Fruit fly (Drosophila melanogaster) whole organism, prepupa: ENCODE data around the gene CG13994.

Experiments
- Blimp-1 ChIP-seq: fragments of 200-800 bp; sonication (Bioruptor generic); optimal IDR thresholded peaks from 3 replicates; lab custom pipeline; 2017; ENCODE audit warnings: missing biosample characterization, missing genetic modification characterization, mild to moderate bottlenecking, moderate library complexity, missing genetic modification reagents
- CG10631 ChIP-seq: fragments of 200-800 bp; sonication (Bioruptor generic); optimal IDR thresholded peaks from 2 replicates; lab custom pipeline; 2016; ENCODE audit warnings: missing biosample characterization, missing genetic modification characterization
- CG11902 ChIP-seq: fragments of 200-800 bp; sonication (Bioruptor generic); optimal IDR thresholded peaks from 3 replicates; lab custom pipeline; 2016; ENCODE audit warnings: missing biosample characterization, missing genetic modification characterization
- CG1621 ChIP-seq: fragments of 200-800 bp; sonication (Bioruptor generic); optimal IDR thresholded peaks from 3 replicates; lab custom pipeline; 2018; ENCODE audit warnings: missing biosample characterization, mild to moderate bottlenecking, missing genetic modification characterization
- CG3032 ChIP-seq: fragments of 200-800 bp; optimal IDR thresholded peaks from 2 replicates; lab custom pipeline; 2019; ENCODE audit warnings: missing biosample characterization, mild to moderate bottlenecking, missing genetic modification characterization, moderate library complexity
- CG31627 ChIP-seq: fragments of 200-800 bp; sonication (Bioruptor generic); optimal IDR thresholded peaks from 3 replicates; lab custom pipeline; 2016; ENCODE audit warnings: missing biosample characterization, missing genetic modification characterization
- CG34406 ChIP-seq: fragments of 200-800 bp; sonication (Bioruptor generic); optimal IDR thresholded peaks from 3 replicates; lab custom pipeline; 2016; ENCODE audit warnings: missing biosample characterization, missing genetic modification characterization
- CG6163 ChIP-seq: fragments of 200-800 bp; sonication (Bioruptor generic); IDR thresholded peaks from 3 replicates; pipeline ENCODE4 v1.3.6; 2022; ENCODE audit warnings: missing biosample characterization, missing genetic modification characterization
- CG6792 ChIP-seq: fragments of 200-800 bp; sonication (Bioruptor generic); optimal IDR thresholded peaks from 3 replicates; lab custom pipeline; 2016; ENCODE audit warnings: missing biosample characterization, missing genetic modification characterization
- CG6808 ChIP-seq: fragments of 200-800 bp; sonication (Bioruptor generic); optimal IDR thresholded peaks from 3 replicates; lab custom pipeline; 2017; ENCODE audit warnings: missing biosample characterization, missing genetic modification characterization, mild to moderate bottlenecking, moderate library complexity, missing genetic modification reagents
- CG7368 ChIP-seq: fragments of 200-800 bp; sonication (Bioruptor generic); optimal IDR thresholded peaks from 3 replicates; lab custom pipeline; 2016; ENCODE audit warnings: missing biosample characterization, missing genetic modification characterization
- CG8119 ChIP-seq: fragments of 200-800 bp; sonication (Bioruptor generic); IDR thresholded peaks from 3 replicates; pipeline ENCODE4 v1.3.6; 2022; ENCODE audit warnings: missing biosample characterization, missing genetic modification characterization
- CG8319 ChIP-seq: fragments of 200-800 bp; sonication (Bioruptor generic); optimal IDR thresholded peaks from 3 replicates; lab custom pipeline; 2016; ENCODE audit warnings: missing biosample characterization, missing genetic modification characterization
- CG8632 ChIP-seq: fragments of 200-800 bp; sonication (Bioruptor generic); optimal IDR thresholded peaks from 3 replicates; lab custom pipeline; 2016; ENCODE audit warnings: missing biosample characterization, missing genetic modification characterization
- Eip75B ChIP-seq: fragments of 200-800 bp; sonication (Bioruptor generic); optimal IDR thresholded peaks from 3 replicates; lab custom pipeline; 2016; ENCODE audit warnings: missing biosample characterization, missing genetic modification characterization
- Eip78C ChIP-seq: fragments of 200-800 bp; sonication (Bioruptor generic); peaks from one replicate; lab custom pipeline; 2016; ENCODE audit warnings: missing biosample characterization, missing genetic modification characterization
- Eip93F ChIP-seq: fragments of 200-800 bp; sonication (Bioruptor generic); optimal IDR thresholded peaks from 2 replicates; lab custom pipeline; 2016; ENCODE audit warnings: missing biosample characterization, mild to moderate bottlenecking, missing genetic modification characterization
- Ets21C ChIP-seq: fragments of 200-800 bp; sonication (Bioruptor generic); optimal IDR thresholded peaks from 3 replicates; lab custom pipeline; 2016; ENCODE audit warnings: missing biosample characterization, missing genetic modification characterization
- Hr38 ChIP-seq: sonication (Bioruptor generic); optimal IDR thresholded peaks from 2 replicates; lab custom pipeline; 2016; ENCODE audit warnings: missing biosample characterization, missing genetic modification characterization
- Hr39 ChIP-seq: fragments of 200-800 bp; sonication (Bioruptor generic); optimal IDR thresholded peaks from 2 replicates; lab custom pipeline; 2016; ENCODE audit warnings: missing biosample characterization, missing genetic modification characterization
- Hr4 ChIP-seq: fragments of 200-800 bp; sonication (Bioruptor generic); optimal IDR thresholded peaks from 3 replicates; lab custom pipeline; 2016; ENCODE audit warnings: missing biosample characterization, missing genetic modification characterization
- Lpt ChIP-seq: fragments of 200-800 bp; sonication (Bioruptor generic); optimal IDR thresholded peaks from 3 replicates; lab custom pipeline; 2016; ENCODE audit warnings: missing biosample characterization, missing genetic modification characterization
- Met ChIP-seq: fragments of 200-800 bp; sonication (Bioruptor generic); optimal IDR thresholded peaks from 3 replicates; lab custom pipeline; 2016; ENCODE audit warnings: missing biosample characterization, missing genetic modification characterization
- Smox ChIP-seq: fragments of 200-800 bp; sonication (Bioruptor generic); optimal IDR thresholded peaks from 3 replicates; lab custom pipeline; 2016; ENCODE audit warnings: missing biosample characterization, missing genetic modification characterization
- Sox102F ChIP-seq: fragments of 200-800 bp; sonication (Bioruptor generic); optimal IDR thresholded peaks from 2 replicates; lab custom pipeline; 2016; ENCODE audit warnings: missing biosample characterization, mild to moderate bottlenecking, missing genetic modification characterization
- Sox14 ChIP-seq: fragments of 200-800 bp; sonication (Bioruptor generic); optimal IDR thresholded peaks from 3 replicates; lab custom pipeline; 2016; ENCODE audit warnings: missing biosample characterization, missing genetic modification characterization
- acj6 ChIP-seq: fragments of 200-800 bp; sonication (Bioruptor generic); optimal IDR thresholded peaks from 3 replicates; lab custom pipeline; 2016; ENCODE audit warnings: missing biosample characterization, missing genetic modification characterization
- dsx ChIP-seq: fragments of 200-800 bp; optimal IDR thresholded peaks from 3 replicates; lab custom pipeline; 2019; ENCODE audit warnings: missing biosample characterization, mild to moderate bottlenecking, missing genetic modification characterization, moderate library complexity; ENCODE audit not compliant: poor library complexity, severe bottlenecking
- eg ChIP-seq: fragments of 200-800 bp; sonication (Bioruptor generic); IDR thresholded peaks from 3 replicates; pipeline ENCODE4 v1.3.6; 2022; ENCODE audit warnings: missing biosample characterization, missing genetic modification characterization
- esn ChIP-seq: fragments of 200-800 bp; sonication (Bioruptor generic); optimal IDR thresholded peaks from 2 replicates; lab custom pipeline; 2016; ENCODE audit warnings: missing biosample characterization, mild to moderate bottlenecking, missing genetic modification characterization, moderate library complexity
- fd59A ChIP-seq: fragments of 200-800 bp; sonication (Bioruptor generic); optimal IDR thresholded peaks from 2 replicates; lab custom pipeline; 2017; ENCODE audit warnings: missing biosample characterization, mild to moderate bottlenecking, missing genetic modification characterization, missing genetic modification reagents
- fd85E ChIP-seq: fragments of 200-800 bp; sonication (Bioruptor generic); optimal IDR thresholded peaks from 3 replicates; lab custom pipeline; 2016; ENCODE audit warnings: missing biosample characterization, missing genetic modification characterization
- fkh ChIP-seq: fragments of 200-800 bp; sonication (Bioruptor generic); optimal IDR thresholded peaks from 3 replicates; lab custom pipeline; 2017; ENCODE audit warnings: missing biosample characterization, mild to moderate bottlenecking, missing genetic modification characterization, moderate library complexity
- net ChIP-seq: fragments of 200-800 bp; sonication (Bioruptor generic); optimal IDR thresholded peaks from 3 replicates; lab custom pipeline; 2016; ENCODE audit warnings: missing biosample characterization, missing genetic modification characterization
- pdm3 ChIP-seq: fragments of 200-800 bp; sonication (Bioruptor generic); optimal IDR thresholded peaks from 3 replicates; lab custom pipeline; 2016; ENCODE audit warnings: missing biosample characterization, missing genetic modification characterization
- svp ChIP-seq: fragments of 200-800 bp; sonication (Bioruptor generic); peaks from one replicate; lab custom pipeline; 2016; ENCODE audit warnings: missing biosample characterization, missing genetic modification characterization
- vri ChIP-seq: fragments of 200-800 bp; sonication (Bioruptor generic); optimal IDR thresholded peaks from 3 replicates; lab custom pipeline; 2016; ENCODE audit warnings: missing biosample characterization, mild to moderate bottlenecking, missing genetic modification characterization

The CG13994 gene

dm6 chr2L:6084694-6085093, 21.9 kb downstream of the CG13994 start:
- peak; percentile 6 for TF ChIP-seq vri (GFP tag; lab: Kevin White, UChicago)
- TF ChIP-seq CG6792 (GFP tag; lab: Kevin White, UChicago): no peak
- TF ChIP-seq svp (GFP tag; lab: Kevin White, UChicago): peak; percentile 68

dm6 chr2L:6085733-6086317, 23.0 kb downstream of the CG13994 start:
- TF ChIP-seq CG11902 (GFP tag; lab: Kevin White, UChicago) (no peak), fkh (GFP tag; lab: Kevin White, UChicago) (peak; percentile 50), Eip75B (GFP tag; lab: Kevin White, UChicago) (no peak), CG7368 (GFP tag; lab: Kevin White, UChicago) (no peak), svp (GFP tag; lab: Kevin White, UChicago) (peak; percentile 69), Ets21C (GFP tag; lab: Kevin White, UChicago) (no peak), vri (GFP tag; lab: Kevin White, UChicago) (peak; percentile 68), CG10631 (no peak), pdm3 (GFP tag; lab: Kevin White, UChicago) (no peak), CG8119 (GFP tag; lab: Robert Waterston, UW) (no peak), Lpt (GFP tag; lab: Kevin White, UChicago) (no peak), Hr39 (no peak)
- TF ChIP-seq, all 60 proteins: peak for 3

- TF ChIP-seq vri (GFP tag; lab: Kevin White, UChicago): peak; percentile 42
- no peak for TF ChIP-seq CG6163 (GFP tag; lab: Robert Waterston, UW)
- TF ChIP-seq CG31627: peak; percentile 26
- no peak for TF ChIP-seq CG10631
- TF ChIP-seq Blimp-1 (GFP tag; lab: Kevin White, UChicago): peak; percentile 65
- no peak for TF ChIP-seq Eip75B (GFP tag; lab: Kevin White, UChicago)
- peak; percentile 48 for TF ChIP-seq Hr39
- TF ChIP-seq Eip78C (GFP tag; lab: Kevin White, UChicago): peak; percentile 35
- TF ChIP-seq Met (GFP tag; lab: Kevin White, UChicago): peak; percentile 66
Observed at dm6 chr2L:6086771-6087170, 24.0 kb downstream of the CG13994 start.

dm6 chr2L:6087685-6088084, 24.9 kb downstream of the CG13994 start:
- TF ChIP-seq acj6 (GFP tag; lab: Kevin White, UChicago): no peak
- no peak for TF ChIP-seq fd59A (GFP tag; lab: Kevin White, UChicago)
- no peak for TF ChIP-seq pdm3 (GFP tag; lab: Kevin White, UChicago)
- no peak for TF ChIP-seq Hr4 (GFP tag; lab: Kevin White, UChicago)
- TF ChIP-seq esn (GFP tag; lab: Kevin White, UChicago): no peak
- no peak for TF ChIP-seq Eip75B (GFP tag; lab: Kevin White, UChicago)
- no peak for TF ChIP-seq fd85E (GFP tag; lab: Kevin White, UChicago)
- no peak for TF ChIP-seq Lpt (GFP tag; lab: Kevin White, UChicago)
- TF ChIP-seq CG10631: no peak
- no peak for TF ChIP-seq Sox14 (GFP tag; lab: Kevin White, UChicago)
- TF ChIP-seq CG31627: no peak
- TF ChIP-seq CG8632: no peak
- no peak for TF ChIP-seq net (GFP tag; lab: Kevin White, UChicago)
- TF ChIP-seq Hr39: no peak
- TF ChIP-seq CG6163 (GFP tag; lab: Robert Waterston, UW): no peak

dm6 chr2L:6088371-6089365, 25.9 kb downstream of the CG13994 start:
- TF ChIP-seq Eip93F (GFP tag; lab: Kevin White, UChicago) (no peak), Sox102F (GFP tag; lab: Kevin White, UChicago) (peak; percentile 23), dsx (peak; percentile 80), svp (GFP tag; lab: Kevin White, UChicago) (peak; percentile 97), CG8319 (no peak), CG6792 (GFP tag; lab: Kevin White, UChicago) (no peak), Hr4 (GFP tag; lab: Kevin White, UChicago) (no peak), CG11902 (GFP tag; lab: Kevin White, UChicago) (no peak), eg (GFP tag; lab: Robert Waterston, UW) (peak; percentile 56; the same call in 2 of the 3 replicates), CG1621 (tag; lab: Kevin White, UChicago) (peak; percentile 53), CG34406 (GFP tag; lab: Kevin White, UChicago) (no peak), Met (GFP tag; lab: Kevin White, UChicago) (peak; percentile 100), fd85E (GFP tag; lab: Kevin White, UChicago) (no peak), Smox (GFP tag; lab: Kevin White, UChicago) (no peak), vri (GFP tag; lab: Kevin White, UChicago) (peak; percentile 72), Hr39 (no peak), Hr38 (GFP tag; lab: Kevin White, UChicago) (no peak), CG3032 (tag; lab: Kevin White, UChicago) (no peak), Eip78C (GFP tag; lab: Kevin White, UChicago) (peak; percentile 98), esn (GFP tag; lab: Kevin White, UChicago) (peak; percentile 32), Sox14 (GFP tag; lab: Kevin White, UChicago) (peak; percentile 77), CG8119 (GFP tag; lab: Robert Waterston, UW) (0 out of 3 replicates have a peak, but pooled peaks have one; percentile 15), CG6808 (GFP tag; lab: Kevin White, UChicago) (no peak), net (GFP tag; lab: Kevin White, UChicago) (peak; percentile 14)
